Worm (Caenorhabditis elegans) whole organism, mixed stage, embryonic: ENCODE data around the gene myo-5.
A peak's percentile ranks its signal among the peaks of the same experiment; 100 is the strongest.

Experiments used
- bed-3 ChIP-seq: fragments of 200-800 bp; sonication (Bioruptor generic); optimal IDR thresholded peaks from 3 replicates; lab custom pipeline; 2018; ENCODE audit warnings: mild to moderate bottlenecking, missing genetic modification characterization, moderate library complexity, missing compliant biosample characterization
- blmp-1 ChIP-seq: fragments of 150-350 bp; optimal IDR thresholded peaks from 2 replicates; lab custom pipeline; 2014; ENCODE audit warnings: missing biosample characterization, missing genetic modification characterization
- ceh-39 ChIP-seq: fragments of 150-350 bp; optimal IDR thresholded peaks from 2 replicates; lab custom pipeline; 2014; ENCODE audit warnings: missing biosample characterization, missing genetic modification characterization
- ceh-43 ChIP-seq: fragments of 200-800 bp; sonication (Bioruptor generic); optimal IDR thresholded peaks from 2 replicates; lab custom pipeline; 2018; ENCODE audit warnings: mild to moderate bottlenecking, missing genetic modification characterization, moderate library complexity, missing compliant biosample characterization
- ces-1 ChIP-seq: fragments of 150-350 bp; optimal IDR thresholded peaks from 2 replicates; lab custom pipeline; 2014; ENCODE audit warnings: missing biosample characterization, missing genetic modification reagents, missing genetic modification characterization
- cnd-1 ChIP-seq: fragments of 200-800 bp; sonication (Bioruptor generic); optimal IDR thresholded peaks from 2 replicates; lab custom pipeline; 2018; ENCODE audit warnings: mild to moderate bottlenecking, missing genetic modification characterization, missing compliant biosample characterization
- drap-1 ChIP-seq: fragments of 200-800 bp; sonication (Bioruptor generic); optimal IDR thresholded peaks from 3 replicates; lab custom pipeline; 2018; ENCODE audit warnings: mild to moderate bottlenecking, missing genetic modification characterization, missing compliant biosample characterization
- elt-1 ChIP-seq: sonication (generic microtip); optimal IDR thresholded peaks from 2 replicates; lab custom pipeline; 2017; ENCODE audit warnings: missing genetic modification characterization, mild to moderate bottlenecking, missing compliant biosample characterization, antibody characterized with exemption, moderate library complexity, borderline replicate concordance; ENCODE audit not compliant: insufficient read depth
- flh-1 ChIP-seq: fragments of 200-800 bp; sonication (Bioruptor generic); optimal IDR thresholded peaks from 2 replicates; lab custom pipeline; 2018; ENCODE audit warnings: mild to moderate bottlenecking, missing genetic modification characterization, moderate library complexity, missing compliant biosample characterization
- ham-2 ChIP-seq: fragments of 200-800 bp; sonication (Bioruptor generic); optimal IDR thresholded peaks from 2 replicates; lab custom pipeline; 2018; ENCODE audit warnings: mild to moderate bottlenecking, missing genetic modification characterization, missing compliant biosample characterization
- hlh-1 ChIP-seq: fragments of 150-350 bp; optimal IDR thresholded peaks from 2 replicates; lab custom pipeline; 2014; ENCODE audit warnings: missing biosample characterization, missing genetic modification reagents, missing genetic modification characterization
- lin-32 ChIP-seq: fragments of 200-800 bp; sonication (Bioruptor generic); optimal IDR thresholded peaks from 2 replicates; lab custom pipeline; 2018; ENCODE audit warnings: mild to moderate bottlenecking, missing genetic modification characterization, missing compliant biosample characterization
- lsy-2 ChIP-seq: fragments of 150-350 bp; optimal IDR thresholded peaks from 2 replicates; lab custom pipeline; 2014; ENCODE audit warnings: missing biosample characterization, missing genetic modification characterization
- mab-5 ChIP-seq: fragments of 150-350 bp; optimal IDR thresholded peaks from 2 replicates; lab custom pipeline; 2014; ENCODE audit warnings: missing biosample characterization, missing genetic modification characterization
- mep-1 ChIP-seq: fragments of 150-350 bp; optimal IDR thresholded peaks from 2 replicates; lab custom pipeline; 2017; ENCODE audit warnings: missing biosample characterization, missing genetic modification reagents, missing genetic modification characterization, inconsistent platforms
- mls-2 ChIP-seq: sonication (generic microtip); optimal IDR thresholded peaks from 2 replicates; lab custom pipeline; 2016; ENCODE audit warnings: mild to moderate bottlenecking, missing genetic modification characterization, moderate library complexity, missing compliant biosample characterization
- nhr-237 ChIP-seq: fragments of 150-350 bp; optimal IDR thresholded peaks from 2 replicates; lab custom pipeline; 2014; ENCODE audit warnings: missing biosample characterization, missing genetic modification characterization
- nhr-28 ChIP-seq: fragments of 150-350 bp; optimal IDR thresholded peaks from 2 replicates; lab custom pipeline; 2014; ENCODE audit warnings: missing biosample characterization, missing genetic modification characterization
- nhr-76 ChIP-seq: sonication (generic microtip); optimal IDR thresholded peaks from 2 replicates; lab custom pipeline; 2017; ENCODE audit warnings: missing biosample characterization, missing genetic modification characterization
- pha-4 ChIP-seq: fragments of 150-350 bp; optimal IDR thresholded peaks from 2 replicates; lab custom pipeline; 2018; ENCODE audit warnings: missing biosample characterization, missing genetic modification reagents, missing genetic modification characterization
- sem-2 ChIP-seq: fragments of 200-800 bp; sonication (Bioruptor generic); optimal IDR thresholded peaks from 2 replicates; lab custom pipeline; 2018; ENCODE audit warnings: mild to moderate bottlenecking, missing genetic modification characterization, missing compliant biosample characterization
- snpc-4 ChIP-seq: fragments of 150-350 bp; optimal IDR thresholded peaks from 2 replicates; lab custom pipeline; 2014; ENCODE audit warnings: missing biosample characterization, missing genetic modification characterization
- sptf-1 ChIP-seq: sonication (generic microtip); optimal IDR thresholded peaks from 2 replicates; lab custom pipeline; 2017; ENCODE audit warnings: mild to moderate bottlenecking, missing genetic modification characterization, moderate library complexity, missing compliant biosample characterization
- tbx-8 ChIP-seq: fragments of 200-800 bp; sonication (Bioruptor generic); optimal IDR thresholded peaks from 2 replicates; lab custom pipeline; 2018; ENCODE audit warnings: mild to moderate bottlenecking, missing genetic modification characterization, moderate library complexity, missing compliant biosample characterization
- unc-39 ChIP-seq: fragments of 150-350 bp; optimal IDR thresholded peaks from 2 replicates; lab custom pipeline; 2014; ENCODE audit warnings: missing biosample characterization, missing genetic modification characterization
- unc-62 ChIP-seq: fragments of 150-350 bp; optimal IDR thresholded peaks from 2 replicates; lab custom pipeline; 2014; ENCODE audit warnings: missing biosample characterization, missing genetic modification reagents, missing genetic modification characterization
- zip-8 ChIP-seq: fragments of 150-350 bp; optimal IDR thresholded peaks from 2 replicates; lab custom pipeline; 2014; ENCODE audit warnings: missing biosample characterization, missing genetic modification characterization

The myo-5 gene

DNA sequence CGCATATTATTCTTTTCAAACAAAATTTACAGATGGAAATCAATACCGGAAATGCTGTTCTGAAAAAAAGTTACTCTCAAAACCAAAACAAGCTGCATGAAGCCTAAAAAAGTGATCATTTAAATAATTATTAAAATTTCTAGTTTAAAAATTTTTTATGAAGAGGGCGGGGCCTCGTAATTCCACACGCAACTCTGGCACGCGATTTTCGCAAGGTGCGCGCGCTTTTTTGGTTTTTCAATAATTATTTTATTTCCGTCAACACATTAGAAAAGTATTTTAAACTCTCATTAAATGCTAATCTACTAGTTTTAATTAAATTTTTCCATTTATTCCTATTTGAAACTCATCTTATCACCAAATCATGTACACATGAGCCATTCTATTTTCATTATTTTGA is 20.9 kb downstream of the myo-5 start:
- TF ChIP-seq ceh-43 (peak; percentile 47), blmp-1 (tag; lab: Kevin White, UChicago) (no peak)
- TF ChIP-seq, all 35 proteins: peak for 1

DNA sequence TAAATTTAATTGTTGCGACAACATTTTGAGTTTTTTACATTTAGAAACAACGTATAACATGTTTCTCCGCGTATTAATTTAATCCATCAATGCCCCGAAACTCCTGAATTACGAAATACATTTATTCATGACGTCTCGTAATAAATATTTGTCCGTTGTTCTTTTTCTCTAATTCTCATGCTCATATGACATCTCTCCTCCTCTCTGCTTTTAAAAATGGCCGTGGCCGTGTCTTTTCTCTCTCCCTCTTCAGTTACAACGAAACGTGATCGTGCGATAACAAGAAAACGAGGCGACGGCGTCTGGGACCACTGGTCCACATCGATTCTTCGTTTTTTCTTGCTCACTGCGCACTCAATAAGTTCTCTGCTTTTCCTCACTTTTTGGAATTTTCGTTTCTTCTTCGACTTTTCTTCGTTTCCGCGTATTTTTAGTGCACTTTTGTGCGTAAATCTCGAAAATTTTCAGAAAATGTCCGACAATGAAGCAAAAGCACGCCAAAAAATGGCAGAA is 21.4 kb downstream of the myo-5 start, which contains the start of gene snap-1:
Gene snap-1, plus strand, starts transcription at position 463 of the 513 bp plus-strand sequence.
- TF ChIP-seq mep-1 (peak; percentile 58), pha-4 (tag; lab: Kevin White, UChicago) (peak; percentile 21), elt-1 (tag; lab: Kevin White, UChicago) (no peak), ces-1 (GFP tag; lab: Kevin White, UChicago) (peak; percentile 52)

DNA sequence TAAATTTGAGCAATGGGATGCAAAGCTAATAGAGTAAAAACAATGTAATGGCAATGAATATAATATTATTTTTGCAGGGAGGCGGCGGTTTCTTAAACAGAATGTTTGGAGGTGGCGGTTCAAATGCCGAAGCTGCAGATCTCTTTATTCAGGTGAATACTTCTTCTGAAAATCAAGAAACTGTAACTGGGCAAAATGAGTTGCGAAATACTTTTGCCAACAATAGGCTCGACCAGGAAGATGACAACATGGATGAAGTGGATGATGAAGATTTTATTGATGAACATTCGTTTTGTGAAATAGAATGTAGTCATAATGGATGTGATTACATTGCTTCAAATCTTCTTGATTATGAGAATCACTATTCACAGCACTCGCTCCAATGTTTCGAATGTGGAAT is 22.0 kb downstream of the myo-5 start:
- TF ChIP-seq snpc-4 (no peak), sem-2 (no peak), hlh-1 (no peak), nhr-28 (no peak), tbx-8 (GFP tag; lab: Kevin White, UChicago) (no peak), nhr-237 (no peak), mls-2 (tag; lab: Kevin White, UChicago) (no peak), nhr-76 (no peak), unc-62 (GFP tag; lab: Kevin White, UChicago) (no peak), blmp-1 (tag; lab: Kevin White, UChicago) (no peak)

DNA sequence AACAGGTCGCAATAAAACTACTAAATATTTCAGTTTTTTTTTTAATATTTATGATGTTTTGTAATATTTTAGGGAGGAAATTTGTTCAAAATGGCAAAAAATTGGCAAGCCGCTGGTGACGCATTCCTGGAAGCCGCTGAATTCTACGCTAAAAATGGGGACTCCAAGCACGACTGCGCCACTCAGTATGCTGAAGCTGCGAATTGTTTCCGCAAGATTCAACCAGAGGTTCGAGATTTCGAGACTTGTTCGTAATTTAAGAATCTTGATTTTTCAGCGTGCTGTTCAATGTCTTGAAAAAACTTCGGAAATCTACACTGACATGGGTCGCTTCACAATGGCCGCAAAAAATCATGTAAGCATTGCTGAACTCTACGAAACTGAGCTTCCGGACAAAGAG is 22.9 kb downstream of the myo-5 start:
- TF ChIP-seq ceh-39 (tag; lab: Kevin White, UChicago) (no peak), ces-1 (GFP tag; lab: Kevin White, UChicago) (no peak), unc-39 (tag; lab: Kevin White, UChicago) (no peak), lin-32 (GFP tag; lab: Kevin White, UChicago) (no peak), bed-3 (GFP tag; lab: Kevin White, UChicago) (no peak), flh-1 (no peak), ham-2 (GFP tag; lab: Kevin White, UChicago) (no peak), unc-62 (GFP tag; lab: Kevin White, UChicago) (no peak), pha-4 (tag; lab: Kevin White, UChicago) (no peak), mab-5 (tag; lab: Kevin White, UChicago) (no peak), nhr-76 (no peak)

DNA sequence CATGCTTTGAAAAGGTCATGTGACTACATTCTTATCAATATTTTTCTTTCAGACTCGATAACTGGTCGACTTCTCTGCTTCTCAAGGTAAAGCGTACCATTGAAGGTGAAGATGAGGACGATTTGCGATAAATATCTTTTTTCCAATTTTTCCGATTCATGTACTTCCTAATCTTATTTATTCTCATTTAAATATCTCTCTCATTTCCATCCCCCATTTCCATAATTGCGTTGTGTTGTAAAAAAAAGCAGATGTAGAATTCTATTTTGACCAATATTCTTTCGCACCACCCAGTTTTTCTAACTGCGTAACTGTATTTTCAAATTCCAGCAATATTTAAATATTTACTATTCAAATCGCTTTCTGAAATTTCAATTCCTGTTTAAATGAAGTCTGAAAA is 24.2 kb downstream of the myo-5 start, which contains the start of gene D1014.4:
Gene D1014.4, plus strand, starts transcription at position 301 of the 400 bp plus-strand sequence.
- peak; percentile 6 for TF ChIP-seq ces-1 (GFP tag; lab: Kevin White, UChicago)
- no peak for TF ChIP-seq sem-2
- no peak for TF ChIP-seq nhr-76
- no peak for TF ChIP-seq nhr-237
- TF ChIP-seq snpc-4, result no peak

DNA sequence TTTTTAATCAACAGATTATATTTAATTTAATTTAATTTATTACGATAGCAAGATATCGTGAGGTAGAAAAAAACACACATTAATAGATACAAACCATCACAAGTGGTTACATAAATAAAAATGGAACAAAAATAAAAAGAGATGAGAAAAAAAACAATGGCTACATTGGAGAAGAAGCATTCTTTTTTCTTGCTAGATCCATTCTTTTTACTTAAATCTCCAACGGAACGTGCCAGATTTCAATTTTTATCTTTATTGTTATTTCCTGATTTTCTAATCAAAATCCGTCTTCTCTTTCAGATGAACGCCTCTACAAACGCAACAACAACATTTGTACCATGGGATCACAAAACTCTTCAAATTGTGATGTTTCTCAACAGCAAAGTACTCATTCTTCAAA is 34.8 kb downstream of the myo-5 start, which contains the start of gene D1014.2:
Gene D1014.2, plus strand, starts transcription at position 301 of the 400 bp plus-strand sequence.
- TF ChIP-seq elt-1 (tag; lab: Kevin White, UChicago) (no peak), zip-8 (no peak), nhr-76 (no peak), unc-62 (GFP tag; lab: Kevin White, UChicago) (no peak), sptf-1 (tag; lab: Kevin White, UChicago) (no peak)

DNA sequence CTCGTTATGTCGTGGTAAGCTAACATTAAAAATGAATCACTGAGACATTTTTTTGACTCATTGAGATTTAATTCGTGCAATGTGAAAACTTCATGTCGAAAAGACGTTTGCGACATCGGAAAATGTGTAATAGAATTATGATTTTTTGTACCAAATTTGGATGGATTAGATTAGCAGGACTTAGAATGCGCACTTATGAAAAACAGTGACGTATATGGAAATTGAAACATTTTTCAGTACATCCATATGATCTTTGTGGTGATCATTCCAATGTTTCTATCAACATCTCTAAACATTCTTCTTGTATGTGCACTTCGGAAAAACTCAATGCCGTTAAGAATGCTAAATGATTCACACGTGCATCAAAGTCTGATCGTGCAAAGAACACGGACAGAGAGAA is 35.7 kb downstream of the myo-5 start:
- TF ChIP-seq lsy-2 (no peak), hlh-1 (no peak), drap-1 (no peak), mab-5 (tag; lab: Kevin White, UChicago) (no peak), cnd-1 (tag; lab: Kevin White, UChicago) (no peak), nhr-237 (no peak), ces-1 (GFP tag; lab: Kevin White, UChicago) (no peak)
